Worm (Caenorhabditis elegans) whole organism, dauer: Measurements from ENCODE around the gene cnc-11.

Source experiments
- unc-62 ChIP-seq: sonication (generic microtip); optimal IDR thresholded peaks from 2 replicates; lab custom pipeline; 2017; ENCODE audit warnings: missing biosample characterization, missing genetic modification reagents, missing genetic modification characterization

Gene cnc-11

ce11 chrV:1471078-1471969 is 29.2 kb downstream of the cnc-11 start:
- TF ChIP-seq unc-62 (GFP tag; lab: Kevin White, UChicago): no peak

- no peak for TF ChIP-seq unc-62 (GFP tag; lab: Kevin White, UChicago)
These were observed 29.8 kb downstream of the cnc-11 start for ce11 chrV:1471977-1472376.

- no peak for TF ChIP-seq unc-62 (GFP tag; lab: Kevin White, UChicago)
These were observed 30.4 kb downstream of the cnc-11 start for ce11 chrV:1472569-1472968.

- no peak for TF ChIP-seq unc-62 (GFP tag; lab: Kevin White, UChicago)
These were observed 32.5 kb downstream of the cnc-11 start, which contains the start of the genes F53E2.2 and unc-60 for ce11 chrV:1474486-1475125. Gene F53E2.2 (plus strand): TSS chrV:1475086. Gene unc-60 (plus strand): TSS chrV:1475086.

- TF ChIP-seq unc-62 (GFP tag; lab: Kevin White, UChicago): no peak
These were observed 34.2 kb downstream of the cnc-11 start for ce11 chrV:1476284-1476792.

ce11 chrV:1476841-1477240 is 34.7 kb downstream of the cnc-11 start:
- TF ChIP-seq unc-62 (GFP tag; lab: Kevin White, UChicago): no peak

ce11 chrV:1480841-1481240 is 38.7 kb downstream of the cnc-11 start:
- no peak for TF ChIP-seq unc-62 (GFP tag; lab: Kevin White, UChicago)

- no peak for TF ChIP-seq unc-62 (GFP tag; lab: Kevin White, UChicago)
These were observed 39.6 kb downstream of the cnc-11 start, which contains the start of gene C38C3.4 for ce11 chrV:1481742-1482141. Gene C38C3.4 (plus strand): TSS chrV:1482042.

ce11 chrV:1486031-1486430 is 43.9 kb downstream of the cnc-11 start:
- no peak for TF ChIP-seq unc-62 (GFP tag; lab: Kevin White, UChicago)

ce11 chrV:1487262-1487661 is 45.1 kb downstream of the cnc-11 start:
- no peak for TF ChIP-seq unc-62 (GFP tag; lab: Kevin White, UChicago)

- TF ChIP-seq unc-62 (GFP tag; lab: Kevin White, UChicago): no peak
These were observed 46.5 kb downstream of the cnc-11 start for ce11 chrV:1488642-1489041.

- TF ChIP-seq unc-62 (GFP tag; lab: Kevin White, UChicago): no peak
These were observed 49.4 kb downstream of the cnc-11 start, which contains the start of gene C38C3.6 for ce11 chrV:1491510-1491909. Gene C38C3.6 (minus strand): TSS chrV:1491610.
